Worm (Caenorhabditis elegans) whole organism, early embryonic: ENCODE measurements around the gene igcm-1.

Experiments used
- B0310.2 ChIP-seq: sonication (generic microtip); optimal IDR thresholded peaks from 2 replicates; lab custom pipeline; 2016; ENCODE audit warnings: mild to moderate bottlenecking, missing genetic modification characterization, missing compliant biosample characterization
- F13C5.2 ChIP-seq: sonication (generic microtip); optimal IDR thresholded peaks from 2 replicates; lab custom pipeline; 2017; ENCODE audit warnings: mild to moderate bottlenecking, missing genetic modification characterization, inconsistent platforms, missing compliant biosample characterization
- aly-1 ChIP-seq: sonication (generic microtip); optimal IDR thresholded peaks from 2 replicates; lab custom pipeline; 2016; ENCODE audit warnings: missing genetic modification characterization, missing compliant biosample characterization
- ama-1 ChIP-seq: fragments of 150-350 bp; optimal IDR thresholded peaks from 2 replicates; lab custom pipeline; 2014
- ceh-13 ChIP-seq: fragments of 200-800 bp; sonication (Bioruptor generic); optimal IDR thresholded peaks from 2 replicates; lab custom pipeline; 2018; ENCODE audit warnings: mild to moderate bottlenecking, missing genetic modification characterization, missing compliant biosample characterization
- ceh-36 ChIP-seq: sonication (generic microtip); optimal IDR thresholded peaks from 2 replicates; lab custom pipeline; 2016; ENCODE audit warnings: missing genetic modification characterization, inconsistent platforms, missing compliant biosample characterization
- ets-7 ChIP-seq: sonication (generic microtip); optimal IDR thresholded peaks from 2 replicates; lab custom pipeline; 2016; ENCODE audit warnings: missing genotype, missing genetic modification characterization, missing compliant biosample characterization
- flt-1 ChIP-seq: fragments of 200-800 bp; sonication (Bioruptor generic); IDR thresholded peaks from 2 replicates; pipeline ENCODE4 v1.3.6; 2022; ENCODE audit warnings: missing genetic modification characterization, missing compliant biosample characterization
- hmbx-1 ChIP-seq: sonication (generic microtip); optimal IDR thresholded peaks from 2 replicates; lab custom pipeline; 2016; ENCODE audit warnings: mild to moderate bottlenecking, missing genetic modification characterization, missing compliant biosample characterization
- hmg-4 ChIP-seq: fragments of 200-800 bp; sonication (Bioruptor generic); optimal IDR thresholded peaks from 2 replicates; lab custom pipeline; 2018; ENCODE audit warnings: mild to moderate bottlenecking, missing genetic modification characterization, missing compliant biosample characterization
- hnd-1 ChIP-seq: sonication (generic microtip); optimal IDR thresholded peaks from 2 replicates; lab custom pipeline; 2016; ENCODE audit warnings: missing genetic modification characterization, missing compliant biosample characterization
- pes-1 ChIP-seq: fragments of 200-800 bp; sonication (Bioruptor generic); IDR thresholded peaks from 2 replicates; pipeline ENCODE4 v1.3.6; 2022; ENCODE audit warnings: missing genetic modification reagents, missing genetic modification characterization, missing compliant biosample characterization
- scrt-1 ChIP-seq: fragments of 200-800 bp; sonication (Bioruptor generic); IDR thresholded peaks from 2 replicates; pipeline ENCODE4 v1.3.6; 2022; ENCODE audit warnings: missing genetic modification characterization, missing compliant biosample characterization
- sea-1 ChIP-seq: fragments of 200-800 bp; sonication (Bioruptor generic); conservative IDR thresholded peaks from 2 replicates; pipeline ENCODE4 v1.3.6; 2022; ENCODE audit warnings: missing genetic modification characterization, missing compliant biosample characterization
- tbx-11 ChIP-seq: fragments of 200-800 bp; sonication (Bioruptor generic); IDR thresholded peaks from 2 replicates; pipeline ENCODE4 v1.3.6; 2022; ENCODE audit warnings: missing genetic modification characterization, missing compliant biosample characterization
- tbx-37 ChIP-seq: fragments of 200-800 bp; sonication (Bioruptor generic); conservative IDR thresholded peaks from 2 replicates; pipeline ENCODE4 v1.3.6; 2022; ENCODE audit warnings: missing genetic modification reagents, missing genetic modification characterization, missing compliant biosample characterization
- tra-4 ChIP-seq: sonication (generic microtip); optimal IDR thresholded peaks from 2 replicates; lab custom pipeline; 2017; ENCODE audit warnings: missing genetic modification characterization, missing compliant biosample characterization

The igcm-1 gene

ce11 chrX:827502-827901 lies 23.8 kb downstream of the igcm-1 start:
- peak; percentile 53 for TF ChIP-seq hmg-4 (GFP tag; lab: Kevin White, UChicago)
- TF ChIP-seq ceh-36 (tag; lab: Kevin White, UChicago), result no peak
- TF ChIP-seq tbx-11, result no peak
- TF ChIP-seq F13C5.2 (tag; lab: Kevin White, UChicago), result peak; percentile 54
- no peak for TF ChIP-seq scrt-1
- TF ChIP-seq aly-1 (tag; lab: Kevin White, UChicago), result no peak
- no peak for TF ChIP-seq flt-1 (GFP tag; lab: Robert Waterston, UW)
- no peak for TF ChIP-seq tra-4
- no peak for TF ChIP-seq tbx-37 (GFP tag; lab: Robert Waterston, UW)

ce11 chrX:825924-826323 lies 25.4 kb downstream of the igcm-1 start:
- TF ChIP-seq ceh-36 (tag; lab: Kevin White, UChicago), result no peak
- TF ChIP-seq hnd-1 (tag; lab: Kevin White, UChicago), result no peak
- TF ChIP-seq scrt-1, result no peak
- no peak for TF ChIP-seq ceh-13 (GFP tag; lab: Kevin White, UChicago)
- TF ChIP-seq pes-1 (GFP tag; lab: Robert Waterston, UW), result no peak
- TF ChIP-seq F13C5.2 (tag; lab: Kevin White, UChicago), result no peak
- no peak for TF ChIP-seq hmbx-1 (tag; lab: Kevin White, UChicago)
- no peak for TF ChIP-seq tra-4
- TF ChIP-seq tbx-11, result no peak

DNA sequence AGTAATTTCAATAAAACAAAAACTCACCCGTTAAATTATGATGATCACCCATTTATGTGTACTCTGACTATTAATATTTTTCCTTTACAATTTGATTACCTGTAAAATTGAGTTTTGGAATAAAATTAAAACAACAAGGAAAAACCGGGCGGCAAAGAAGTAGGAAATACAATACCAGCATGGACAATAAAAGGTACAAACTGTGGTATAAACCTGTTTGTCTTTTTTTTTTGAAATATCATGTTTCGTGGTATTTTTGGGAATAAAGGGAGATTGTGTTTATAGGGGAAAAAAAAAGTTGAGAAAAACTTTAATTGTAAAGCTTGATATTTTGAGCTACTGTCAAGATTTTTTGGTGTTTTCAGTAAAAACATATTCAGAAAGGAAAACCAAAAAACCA lies 25.9 kb downstream of the igcm-1 start, which contains the start of gene daf-3:
Gene daf-3 (minus strand): TSS at position 101 of the 400 bp plus-strand sequence.
- TF ChIP-seq sea-1 (no peak), scrt-1 (no peak), ama-1 (no peak), hmg-4 (GFP tag; lab: Kevin White, UChicago) (no peak), F13C5.2 (tag; lab: Kevin White, UChicago) (no peak), flt-1 (GFP tag; lab: Robert Waterston, UW) (no peak), hnd-1 (tag; lab: Kevin White, UChicago) (no peak), aly-1 (tag; lab: Kevin White, UChicago) (no peak)

DNA sequence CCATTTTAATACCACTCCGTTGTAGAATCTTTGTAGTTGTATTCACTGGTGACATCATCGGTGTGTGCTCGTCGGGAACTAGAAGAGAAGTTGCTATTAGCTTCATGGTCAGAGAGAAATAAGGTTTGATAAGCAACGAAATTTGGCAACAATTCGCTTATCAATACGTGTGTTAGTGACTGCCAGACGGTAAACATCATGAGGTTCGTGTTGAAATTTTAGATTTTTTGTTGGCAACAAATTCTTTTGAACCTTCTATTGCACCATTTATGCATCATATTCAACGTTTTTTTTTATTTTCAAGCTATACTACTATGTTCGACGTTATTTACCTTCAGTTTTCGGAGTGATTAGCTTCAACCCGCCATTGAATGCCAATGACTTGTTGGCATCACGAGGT lies 27.6 kb downstream of the igcm-1 start:
- no peak for TF ChIP-seq tbx-37 (GFP tag; lab: Robert Waterston, UW)
- TF ChIP-seq ets-7, result no peak
- no peak for TF ChIP-seq hmbx-1 (tag; lab: Kevin White, UChicago)
- no peak for TF ChIP-seq ceh-36 (tag; lab: Kevin White, UChicago)
- no peak for TF ChIP-seq ama-1
- TF ChIP-seq F13C5.2 (tag; lab: Kevin White, UChicago), result no peak
- TF ChIP-seq hmg-4 (GFP tag; lab: Kevin White, UChicago), result no peak
- no peak for TF ChIP-seq aly-1 (tag; lab: Kevin White, UChicago)
- no peak for TF ChIP-seq pes-1 (GFP tag; lab: Robert Waterston, UW)
- TF ChIP-seq ceh-13 (GFP tag; lab: Kevin White, UChicago), result no peak
- no peak for TF ChIP-seq flt-1 (GFP tag; lab: Robert Waterston, UW)
- no peak for TF ChIP-seq tbx-11
- no peak for TF ChIP-seq B0310.2 (tag; lab: Kevin White, UChicago)
- no peak for TF ChIP-seq sea-1
- TF ChIP-seq scrt-1, result no peak
- TF ChIP-seq tra-4, result no peak
- TF ChIP-seq hnd-1 (tag; lab: Kevin White, UChicago), result no peak

- TF ChIP-seq tbx-37 (GFP tag; lab: Robert Waterston, UW) (no peak), ceh-36 (tag; lab: Kevin White, UChicago) (no peak), hmg-4 (GFP tag; lab: Kevin White, UChicago) (no peak), ceh-13 (GFP tag; lab: Kevin White, UChicago) (no peak), F13C5.2 (tag; lab: Kevin White, UChicago) (no peak), scrt-1 (no peak), aly-1 (tag; lab: Kevin White, UChicago) (no peak), pes-1 (GFP tag; lab: Robert Waterston, UW) (no peak), hmbx-1 (tag; lab: Kevin White, UChicago) (no peak), tbx-11 (no peak), sea-1 (no peak), tra-4 (no peak), ama-1 (no peak), B0310.2 (tag; lab: Kevin White, UChicago) (no peak), hnd-1 (tag; lab: Kevin White, UChicago) (no peak), ets-7 (no peak), flt-1 (GFP tag; lab: Robert Waterston, UW) (no peak)
Observed at ce11 chrX:817984-818383, 33.3 kb downstream of the igcm-1 start.

ce11 chrX:815929-816328 lies 35.4 kb downstream of the igcm-1 start, which contains the start of gene ifd-2:
Gene ifd-2, minus strand, starts transcription at chrX:815929.
- TF ChIP-seq tbx-11 (no peak), aly-1 (tag; lab: Kevin White, UChicago) (no peak), scrt-1 (no peak), ama-1 (no peak), ceh-36 (tag; lab: Kevin White, UChicago) (no peak), flt-1 (GFP tag; lab: Robert Waterston, UW) (no peak), hmg-4 (GFP tag; lab: Kevin White, UChicago) (no peak), pes-1 (GFP tag; lab: Robert Waterston, UW) (no peak), B0310.2 (tag; lab: Kevin White, UChicago) (no peak)

DNA sequence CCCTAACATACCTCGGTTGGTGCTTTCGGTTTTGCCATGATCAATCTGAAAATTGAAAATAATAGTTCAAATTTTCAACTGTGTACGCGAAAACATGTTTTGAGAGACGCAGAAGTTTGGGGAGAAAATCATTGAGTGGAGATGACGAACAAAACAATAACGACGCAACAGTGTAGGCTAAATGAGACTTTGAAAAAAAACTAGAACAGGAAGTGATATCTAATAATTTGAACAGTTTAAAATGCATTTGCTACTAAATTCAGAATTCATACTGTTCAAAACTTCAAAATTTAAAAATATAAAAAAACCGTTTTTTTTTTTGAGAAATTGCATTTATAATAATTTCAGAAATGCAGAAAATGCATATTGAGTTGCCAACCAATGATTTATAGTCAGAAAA lies 38.3 kb downstream of the igcm-1 start, which contains the start of gene F25E2.3:
Gene F25E2.3 (minus strand): TSS at position 101 of the 400 bp plus-strand sequence.
- TF ChIP-seq B0310.2 (tag; lab: Kevin White, UChicago) (no peak), flt-1 (GFP tag; lab: Robert Waterston, UW) (no peak), tbx-11 (no peak), tra-4 (no peak), aly-1 (tag; lab: Kevin White, UChicago) (no peak), ceh-36 (tag; lab: Kevin White, UChicago) (no peak), ama-1 (no peak), ceh-13 (GFP tag; lab: Kevin White, UChicago) (no peak), hmg-4 (GFP tag; lab: Kevin White, UChicago) (no peak)

ce11 chrX:812264-812663 lies 39.1 kb downstream of the igcm-1 start:
- no peak for TF ChIP-seq hnd-1 (tag; lab: Kevin White, UChicago)
- no peak for TF ChIP-seq tbx-11
- TF ChIP-seq F13C5.2 (tag; lab: Kevin White, UChicago), result no peak
- no peak for TF ChIP-seq scrt-1
- no peak for TF ChIP-seq ama-1
- TF ChIP-seq hmbx-1 (tag; lab: Kevin White, UChicago), result no peak
- no peak for TF ChIP-seq flt-1 (GFP tag; lab: Robert Waterston, UW)
- no peak for TF ChIP-seq pes-1 (GFP tag; lab: Robert Waterston, UW)
- TF ChIP-seq ceh-36 (tag; lab: Kevin White, UChicago), result no peak
- no peak for TF ChIP-seq tbx-37 (GFP tag; lab: Robert Waterston, UW)
- TF ChIP-seq B0310.2 (tag; lab: Kevin White, UChicago), result no peak
- TF ChIP-seq aly-1 (tag; lab: Kevin White, UChicago), result no peak
- TF ChIP-seq sea-1, result no peak
- TF ChIP-seq tra-4, result no peak
- TF ChIP-seq ceh-13 (GFP tag; lab: Kevin White, UChicago), result no peak
- no peak for TF ChIP-seq hmg-4 (GFP tag; lab: Kevin White, UChicago)
